Fruit fly (Drosophila melanogaster): ENCODE measurements around the gene CG44008.

DNA sequence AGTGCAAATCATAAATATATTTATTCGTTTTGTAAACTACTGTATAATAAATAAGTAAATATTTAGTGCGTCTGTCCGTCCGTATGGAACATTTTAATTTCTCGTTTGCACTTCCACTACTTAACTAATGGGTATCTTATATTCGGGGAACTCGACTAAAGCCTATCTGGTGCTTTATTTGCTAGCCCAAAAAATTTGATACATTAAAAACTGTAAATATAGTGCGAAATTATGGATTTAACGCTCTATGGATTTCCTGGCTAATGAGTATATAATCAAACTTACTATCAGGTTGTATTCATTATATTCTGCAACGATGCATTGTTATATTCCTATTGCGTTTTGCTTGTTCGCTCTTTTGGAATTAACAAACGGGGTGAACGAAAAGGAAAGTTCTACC lies 5.3 kb downstream of the CG44008 start, which contains the start of gene Sfp33A4:
- TF ChIP-seq Blimp-1 (GFP tag; optimal IDR thresholded peaks at IDR 0.05) (no peak), Sox102F (GFP tag; optimal IDR thresholded peaks at IDR 0.05) (no peak), CG6808 (GFP tag; optimal IDR thresholded peaks at IDR 0.05) (no peak), CG10631 (GFP tag; optimal IDR thresholded peaks at IDR 0.05) (no peak), Eip78C (GFP tag) (no peak), CG8319 (GFP tag; optimal IDR thresholded peaks at IDR 0.05) (no peak), ss (GFP tag; optimal IDR thresholded peaks at IDR 0.05) (no peak)
